Fruit fly (Drosophila melanogaster) whole organism, wandering third instar larva: ENCODE data around the gene wds.

Experiments used
- Abd-B ChIP-seq: fragments of >200 bp; optimal IDR thresholded peaks from 2 replicates; lab custom pipeline; 2017; ENCODE audit warnings: missing biosample characterization, missing genetic modification characterization
- CG32264 ChIP-seq: fragments of 200-800 bp; sonication (Bioruptor generic); optimal IDR thresholded peaks from 2 replicates; lab custom pipeline; 2016; ENCODE audit warnings: missing biosample characterization, missing genetic modification characterization
- CG9705 ChIP-seq: fragments of 200-800 bp; sonication (Bioruptor generic); optimal IDR thresholded peaks from 2 replicates; lab custom pipeline; 2018; ENCODE audit warnings: missing biosample characterization, mild to moderate bottlenecking, missing genetic modification characterization
- CrebA ChIP-seq: fragments of 200-800 bp; sonication (Bioruptor generic); optimal IDR thresholded peaks from 2 replicates; lab custom pipeline; 2016; ENCODE audit warnings: missing biosample characterization, mild to moderate bottlenecking, missing genetic modification characterization, borderline replicate concordance
- Dfd ChIP-seq: fragments of >200 bp; optimal IDR thresholded peaks from 2 replicates; lab custom pipeline; 2017; ENCODE audit warnings: missing biosample characterization, missing genetic modification characterization
- Dif ChIP-seq: fragments of 200-275, 200-300 bp; sonication (Bioruptor generic); optimal IDR thresholded peaks from 2 replicates; lab custom pipeline; 2018; ENCODE audit warnings: missing biosample characterization, missing genetic modification characterization; ENCODE audit not compliant: partially characterized antibody
- GATAd ChIP-seq: sonication (Bioruptor generic); optimal IDR thresholded peaks from 2 replicates; lab custom pipeline; 2016; ENCODE audit warnings: missing biosample characterization, missing genetic modification characterization
- HLH106 ChIP-seq: fragments of 200-800 bp; optimal IDR thresholded peaks from 3 replicates; lab custom pipeline; 2019; ENCODE audit warnings: missing biosample characterization, mild to moderate bottlenecking, missing genetic modification characterization, moderate library complexity
- Hnf4 ChIP-seq: fragments of 200-800 bp; sonication (Bioruptor generic); optimal IDR thresholded peaks from 2 replicates; lab custom pipeline; 2016; ENCODE audit warnings: missing biosample characterization, mild to moderate bottlenecking, missing genetic modification characterization
- Hr78 ChIP-seq: fragments of >200 bp; optimal IDR thresholded peaks from 2 replicates; lab custom pipeline; 2017; ENCODE audit warnings: missing biosample characterization, missing genetic modification characterization
- Hr83 ChIP-seq: fragments of 200-300 bp; sonication (Bioruptor generic); optimal IDR thresholded peaks from 2 replicates; lab custom pipeline; 2016; ENCODE audit warnings: missing biosample characterization, mild to moderate bottlenecking, missing genetic modification characterization, moderate library complexity; ENCODE audit not compliant: poor library complexity, severe bottlenecking
- Jra ChIP-seq: sonication (Bioruptor generic); optimal IDR thresholded peaks from 2 replicates; lab custom pipeline; 2016; ENCODE audit warnings: missing biosample characterization, missing genetic modification characterization
- Mio ChIP-seq: sonication (Bioruptor generic); optimal IDR thresholded peaks from 2 replicates; lab custom pipeline; 2016; ENCODE audit warnings: missing biosample characterization, missing genetic modification characterization
- Myc ChIP-seq: fragments of >200 bp; optimal IDR thresholded peaks from 2 replicates; lab custom pipeline; 2017
- N ChIP-seq: fragments of >200 bp; optimal IDR thresholded peaks from 2 replicates; lab custom pipeline; 2018; ENCODE audit warnings: missing biosample characterization, missing external identifiers, missing genetic modification characterization
- OdsH ChIP-seq: fragments of 200-800 bp; sonication (Bioruptor generic); optimal IDR thresholded peaks from 2 replicates; lab custom pipeline; 2016; ENCODE audit warnings: missing biosample characterization, mild to moderate bottlenecking, missing genetic modification characterization
- Rel ChIP-seq, 2 experiments: fragments of 200-800 bp; sonication (Bioruptor generic) in 1 of 2; optimal IDR thresholded peaks; 2 replicates in 1 of 2; 3 replicates in 1 of 2; lab custom pipeline; 2016 to 2019; ENCODE audit warnings: mild to moderate bottlenecking in 2 of 2, missing biosample characterization in 2 of 2, missing genetic modification characterization in 2 of 2, moderate library complexity in 1 of 2
- Sp1 ChIP-seq: fragments of 200-800 bp; sonication (Bioruptor generic); optimal IDR thresholded peaks from 3 replicates; lab custom pipeline; 2019; ENCODE audit warnings: missing biosample characterization, mild to moderate bottlenecking, missing genetic modification characterization, moderate library complexity
- Vsx2 ChIP-seq: fragments of 200-300, 225-300 bp; sonication (Bioruptor generic); optimal IDR thresholded peaks from 2 replicates; lab custom pipeline; 2018; ENCODE audit warnings: missing biosample characterization, missing genetic modification characterization; ENCODE audit not compliant: partially characterized antibody
- br ChIP-seq: fragments of 200-800 bp; sonication (Bioruptor generic); optimal IDR thresholded peaks from 2 replicates; lab custom pipeline; 2016; ENCODE audit warnings: missing biosample characterization, missing genetic modification characterization
- brk ChIP-seq: fragments of 200-800 bp; sonication (Bioruptor generic); optimal IDR thresholded peaks from 2 replicates; lab custom pipeline; 2016; ENCODE audit warnings: missing biosample characterization, mild to moderate bottlenecking, missing genetic modification characterization
- dl ChIP-seq, 2 experiments: fragments of 175-275, 200-275 bp in 1 of 2; fragments of 200-275 bp in 1 of 2; sonication (Bioruptor generic); optimal IDR thresholded peaks; lab custom pipeline; 2018; ENCODE audit warnings: mild to moderate bottlenecking in 2 of 2, missing biosample characterization in 2 of 2, missing genetic modification characterization in 2 of 2, moderate library complexity in 2 of 2; ENCODE audit not compliant: partially characterized antibody in 2 of 2, insufficient read depth in 1 of 2
- dmrt93B ChIP-seq: fragments of 200-800 bp; sonication (Bioruptor generic); optimal IDR thresholded peaks from 2 replicates; lab custom pipeline; 2018; ENCODE audit warnings: missing biosample characterization, mild to moderate bottlenecking, missing genetic modification characterization
- dsf ChIP-seq: sonication (Bioruptor generic); optimal IDR thresholded peaks from 2 replicates; lab custom pipeline; 2016; ENCODE audit warnings: missing biosample characterization, missing genetic modification characterization, borderline replicate concordance
- ey ChIP-seq: fragments of 200-800 bp; sonication (Bioruptor generic); optimal IDR thresholded peaks from 2 replicates; lab custom pipeline; 2016; ENCODE audit warnings: missing biosample characterization, missing genetic modification characterization
- foxo ChIP-seq, 2 experiments: fragments of 200-800 bp; sonication (Bioruptor generic); optimal IDR thresholded peaks; 2 replicates in 1 of 2; 3 replicates in 1 of 2; lab custom pipeline; 2016 to 2017; ENCODE audit warnings: missing biosample characterization in 2 of 2, missing genetic modification characterization in 2 of 2
- fru ChIP-seq: fragments of 200-800 bp; sonication (Bioruptor generic); optimal IDR thresholded peaks from 3 replicates; lab custom pipeline; 2016; ENCODE audit warnings: missing biosample characterization, mild to moderate bottlenecking, missing genetic modification characterization
- h ChIP-seq: fragments of 200-800 bp; sonication (Bioruptor generic); optimal IDR thresholded peaks from 3 replicates; lab custom pipeline; 2016; ENCODE audit warnings: missing biosample characterization, mild to moderate bottlenecking, missing genetic modification characterization
- jim ChIP-seq: fragments of 175-275, 200-325 bp; sonication (Bioruptor generic); optimal IDR thresholded peaks from 2 replicates; lab custom pipeline; 2016; ENCODE audit warnings: missing biosample characterization, mild to moderate bottlenecking, missing genetic modification characterization
- lola ChIP-seq: fragments of >200 bp; optimal IDR thresholded peaks from 2 replicates; lab custom pipeline; 2017; ENCODE audit warnings: missing biosample characterization, missing genetic modification characterization
- pan ChIP-seq: fragments of >200 bp; optimal IDR thresholded peaks from 2 replicates; lab custom pipeline; 2017
- psq ChIP-seq: fragments of 200-800 bp; sonication (Bioruptor generic); optimal IDR thresholded peaks from 3 replicates; lab custom pipeline; 2017; ENCODE audit warnings: missing biosample characterization, mild to moderate bottlenecking, missing genetic modification characterization, moderate library complexity
- rgr ChIP-seq: fragments of 200-800 bp; sonication (Bioruptor generic); optimal IDR thresholded peaks from 3 replicates; lab custom pipeline; 2016; ENCODE audit warnings: missing biosample characterization, mild to moderate bottlenecking, missing genetic modification characterization
- sage ChIP-seq: fragments of 200-800 bp; sonication (Bioruptor generic); optimal IDR thresholded peaks from 2 replicates; lab custom pipeline; 2016; ENCODE audit warnings: missing biosample characterization, mild to moderate bottlenecking, missing genetic modification characterization
- sv ChIP-seq: fragments of 200-800 bp; sonication (Bioruptor generic); optimal IDR thresholded peaks from 3 replicates; lab custom pipeline; 2016; ENCODE audit warnings: missing biosample characterization, missing genetic modification characterization
- tai ChIP-seq: sonication (Bioruptor generic); optimal IDR thresholded peaks from 2 replicates; lab custom pipeline; 2016; ENCODE audit warnings: missing biosample characterization, missing genetic modification characterization
- usp ChIP-seq: fragments of >200 bp; optimal IDR thresholded peaks from 2 replicates; lab custom pipeline; 2017; ENCODE audit warnings: missing biosample characterization, missing genetic modification characterization
- woc ChIP-seq: sonication (Bioruptor generic); optimal IDR thresholded peaks from 2 replicates; lab custom pipeline; 2016; ENCODE audit warnings: missing biosample characterization, mild to moderate bottlenecking, missing genetic modification characterization

The wds gene

dm6 chrX:2593753-2594096 lies 7.9 kb downstream of the wds start:
- TF ChIP-seq psq = peak; percentile 90
- TF ChIP-seq foxo (GFP tag; optimal IDR thresholded peaks at IDR 0.05; lab: Kevin White, UChicago) = peak; percentile 90 to 99
- peak; percentile 76 for TF ChIP-seq Hr83 (GFP tag; lab: Kevin White, UChicago)
- peak; percentile 33 for TF ChIP-seq GATAd (GFP tag; lab: Kevin White, UChicago)
- no peak for TF ChIP-seq brk (GFP tag; lab: Kevin White, UChicago)
- peak; percentile 86 for TF ChIP-seq Jra (GFP tag; lab: Kevin White, UChicago)
- peak; percentile 97 for TF ChIP-seq fru
- TF ChIP-seq Myc (lab: Kevin White, UChicago) = no peak
- TF ChIP-seq woc = peak; percentile 81
- TF ChIP-seq CG9705 (GFP tag; lab: Kevin White, UChicago) = peak; percentile 62
- TF ChIP-seq Hr78 (GFP tag; lab: Kevin White, UChicago) = no peak
- TF ChIP-seq pan (lab: Kevin White, UChicago) = no peak
- TF ChIP-seq Rel (GFP tag; optimal IDR thresholded peaks at IDR 0.05; lab: Kevin White, UChicago) = peak; percentile 71
- TF ChIP-seq Rel (tag; optimal IDR thresholded peaks at IDR 0.05; lab: Kevin White, UChicago) = peak; percentile 68
- TF ChIP-seq lola = no peak
- TF ChIP-seq Vsx2 = no peak
- TF ChIP-seq CrebA (GFP tag; lab: Kevin White, UChicago) = no peak
- peak; percentile 94 for TF ChIP-seq OdsH
- TF ChIP-seq sv (GFP tag; lab: Kevin White, UChicago) = peak; percentile 76
- no peak for TF ChIP-seq usp (GFP tag; lab: Kevin White, UChicago)
- TF ChIP-seq dl (GFP tag; optimal IDR thresholded peaks at IDR 0.05; lab: Kevin White, UChicago; ENCODE audit: insufficient read depth in 1 of 2, partially characterized antibody in 2 of 2) = no peak
- TF ChIP-seq h = peak; percentile 97
- peak; percentile 94 for TF ChIP-seq dmrt93B (GFP tag; lab: Kevin White, UChicago)
- peak; percentile 2 for TF ChIP-seq jim (GFP tag; lab: Kevin White, UChicago)
- TF ChIP-seq Dif (GFP tag; lab: Kevin White, UChicago) = no peak
- no peak for TF ChIP-seq N
- TF ChIP-seq rgr (GFP tag; lab: Kevin White, UChicago) = peak; percentile 97
- TF ChIP-seq sage (GFP tag; lab: Kevin White, UChicago) = peak; percentile 92
- TF ChIP-seq br (GFP tag; lab: Kevin White, UChicago) = peak; percentile 96
- TF ChIP-seq HLH106 (tag; lab: Kevin White, UChicago) = peak; percentile 93
- peak; percentile 80 for TF ChIP-seq dsf (GFP tag; lab: Kevin White, UChicago)
- no peak for TF ChIP-seq tai
- TF ChIP-seq Mio (GFP tag; lab: Kevin White, UChicago) = peak; percentile 82
- no peak for TF ChIP-seq Dfd (GFP tag; lab: Kevin White, UChicago)
- peak; percentile 97 for TF ChIP-seq ey (GFP tag; lab: Kevin White, UChicago)
- TF ChIP-seq Sp1 (GFP tag; lab: Kevin White, UChicago) = peak; percentile 92
- TF ChIP-seq Hnf4 = peak; percentile 96
- TF ChIP-seq Abd-B = no peak
- TF ChIP-seq CG32264 (GFP tag; lab: Kevin White, UChicago) = peak; percentile 87

DNA sequence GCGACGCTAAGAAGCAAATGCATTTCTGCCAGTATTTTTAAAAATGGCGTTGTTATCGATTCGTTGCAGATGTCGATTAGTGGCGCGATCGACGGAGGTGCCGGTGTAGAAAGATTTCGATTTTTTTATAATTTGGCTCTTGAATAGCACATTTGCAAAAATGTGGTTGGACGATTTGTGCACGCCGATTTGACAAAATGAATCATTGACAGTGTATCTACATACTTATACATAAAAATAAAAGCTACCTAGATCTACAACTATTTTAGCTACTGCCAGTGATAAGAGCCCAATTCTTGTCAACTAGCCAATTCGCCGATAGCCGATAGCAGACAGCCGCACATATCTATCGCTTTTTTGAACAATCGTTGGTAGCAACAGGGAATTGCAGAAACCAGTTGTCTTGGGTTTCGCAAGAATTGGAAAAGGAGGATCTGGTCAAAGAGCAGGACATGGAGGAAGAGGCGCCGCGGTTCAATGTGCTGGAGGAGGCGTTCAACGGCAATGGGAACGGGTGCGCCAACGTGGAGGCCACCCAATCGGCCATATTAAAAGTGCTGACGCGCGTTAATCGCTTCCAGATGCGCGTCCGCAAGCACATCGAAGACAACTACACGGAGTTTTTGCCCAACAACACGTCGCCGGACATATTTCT lies 18.2 kb downstream of the wds start, which contains the start of the genes Klp3A and Zw10:
Gene Klp3A (minus strand): TSS at position 202 of the 655 bp plus-strand sequence.
Gene Zw10 (plus strand): TSS at position 347 of the 655 bp plus-strand sequence.
- TF ChIP-seq Mio (GFP tag; lab: Kevin White, UChicago) (no peak), HLH106 (tag; lab: Kevin White, UChicago) (peak; percentile 62), Dif (GFP tag; lab: Kevin White, UChicago) (no peak), usp (GFP tag; lab: Kevin White, UChicago) (no peak), lola (no peak), Vsx2 (no peak), jim (GFP tag; lab: Kevin White, UChicago) (no peak), rgr (GFP tag; lab: Kevin White, UChicago) (peak; percentile 31), ey (GFP tag; lab: Kevin White, UChicago) (peak; percentile 31), Dfd (GFP tag; lab: Kevin White, UChicago) (no peak), CG32264 (GFP tag; lab: Kevin White, UChicago) (no peak), sv (GFP tag; lab: Kevin White, UChicago) (no peak), woc (peak; percentile 69), br (GFP tag; lab: Kevin White, UChicago) (no peak), Sp1 (GFP tag; lab: Kevin White, UChicago) (peak; percentile 46), GATAd (GFP tag; lab: Kevin White, UChicago) (no peak), foxo (GFP tag; optimal IDR thresholded peaks at IDR 0.05; lab: Kevin White, UChicago) (no peak), Rel (GFP tag; optimal IDR thresholded peaks at IDR 0.05; lab: Kevin White, UChicago) (no peak), Rel (tag; optimal IDR thresholded peaks at IDR 0.05; lab: Kevin White, UChicago) (peak; percentile 28), psq (no peak), Hr78 (GFP tag; lab: Kevin White, UChicago) (no peak), Jra (GFP tag; lab: Kevin White, UChicago) (no peak), N (no peak), Hr83 (GFP tag; lab: Kevin White, UChicago) (no peak), OdsH (peak; percentile 17), dsf (GFP tag; lab: Kevin White, UChicago) (no peak), sage (GFP tag; lab: Kevin White, UChicago) (no peak), brk (GFP tag; lab: Kevin White, UChicago) (no peak), Myc (lab: Kevin White, UChicago) (peak; percentile 77), pan (lab: Kevin White, UChicago) (no peak), CrebA (GFP tag; lab: Kevin White, UChicago) (no peak), dmrt93B (GFP tag; lab: Kevin White, UChicago) (no peak), tai (no peak), CG9705 (GFP tag; lab: Kevin White, UChicago) (peak; percentile 36), h (peak; percentile 49), dl (GFP tag; optimal IDR thresholded peaks at IDR 0.05; lab: Kevin White, UChicago; ENCODE audit: insufficient read depth in 1 of 2, partially characterized antibody in 2 of 2) (no peak), Hnf4 (no peak), fru (no peak), Abd-B (no peak)
